Fruit fly (Drosophila melanogaster): ENCODE measurements around the gene CG42818.

The CG42818 gene

dm6 chr2L:16251598-16252131 lies 9.9 kb downstream of the CG42818 start, which contains the start of gene CG46309 (continued):
- no peak for TF ChIP-seq dati (GFP tag; IDR thresholded peaks at IDR 0.05)
- no peak for TF ChIP-seq CG1233 (GFP tag; optimal IDR thresholded peaks at IDR 0.05)
- TF ChIP-seq NK7.1 (GFP tag; optimal IDR thresholded peaks at IDR 0.05), result no peak
- peak; percentile 36 for TF ChIP-seq CG10267 (tag; optimal IDR thresholded peaks at IDR 0.05)
- TF ChIP-seq CG10431 (GFP tag; optimal IDR thresholded peaks at IDR 0.05), result no peak
- peak; percentile 89; the same call in 2 of the 3 replicates for TF ChIP-seq hb (GFP tag; IDR thresholded peaks at IDR 0.05; ENCODE audit: partially characterized antibody)
- peak; percentile 60 for TF ChIP-seq CG15479 (GFP tag; optimal IDR thresholded peaks at IDR 0.05)
- TF ChIP-seq fd96Cb (tag; optimal IDR thresholded peaks at IDR 0.05), result no peak
- TF ChIP-seq chm (GFP tag; IDR thresholded peaks at IDR 0.05), result no peak
- TF ChIP-seq NC2α (GFP tag; optimal IDR thresholded peaks at IDR 0.05), result no peak
- no peak for TF ChIP-seq fd102C (GFP tag; optimal IDR thresholded peaks at IDR 0.05)
- TF ChIP-seq Myb (GFP tag; optimal IDR thresholded peaks at IDR 0.05), result peak; percentile 73
- TF ChIP-seq D19A (tag; optimal IDR thresholded peaks at IDR 0.05), result no peak
- no peak for TF ChIP-seq abd-A (tag; optimal IDR thresholded peaks at IDR 0.05)
- TF ChIP-seq Scr (GFP tag; IDR thresholded peaks at IDR 0.05; ENCODE audit: partially characterized antibody), result peak; percentile 89
- TF ChIP-seq wdn (GFP tag; IDR thresholded peaks at IDR 0.05), result no peak
- peak; percentile 85 for TF ChIP-seq sens (GFP tag)
- no peak for TF ChIP-seq Deaf1 (tag; optimal IDR thresholded peaks at IDR 0.05)
- no peak for TF ChIP-seq dan (GFP tag; IDR thresholded peaks at IDR 0.05)
- no peak for TF ChIP-seq CG3847 (GFP tag; IDR thresholded peaks at IDR 0.05)
- TF ChIP-seq MESR4 (GFP tag; optimal IDR thresholded peaks at IDR 0.05), result no peak
- no peak for TF ChIP-seq Mrtf (GFP tag; IDR thresholded peaks at IDR 0.05)
- no peak for TF ChIP-seq fru (optimal IDR thresholded peaks at IDR 0.05)
- TF ChIP-seq CG31388 (GFP tag; optimal IDR thresholded peaks at IDR 0.05), result no peak
- no peak for TF ChIP-seq danr (GFP tag; IDR thresholded peaks at IDR 0.05)
- no peak for TF ChIP-seq ci (GFP tag; IDR thresholded peaks at IDR 0.05)
- peak; percentile 9 for TF ChIP-seq CG6254 (GFP tag; optimal IDR thresholded peaks at IDR 0.05)
- TF ChIP-seq trem (tag; optimal IDR thresholded peaks at IDR 0.05), result no peak
- TF ChIP-seq knrl (GFP tag; IDR thresholded peaks at IDR 0.05; ENCODE audit: partially characterized antibody), result no peak; the same call in 2 of the 3 replicates
- TF ChIP-seq NfI (GFP tag; optimal IDR thresholded peaks at IDR 0.05), result no peak
- peak; percentile 25 for TF ChIP-seq Ssrp (tag; optimal IDR thresholded peaks at IDR 0.05)
- no peak for TF ChIP-seq CG7987 (GFP tag; optimal IDR thresholded peaks at IDR 0.05)
- TF ChIP-seq Aef1 (GFP tag; IDR thresholded peaks at IDR 0.05), result no peak
- TF ChIP-seq scrt (GFP tag; optimal IDR thresholded peaks at IDR 0.05), result no peak
- no peak for TF ChIP-seq CG1832 (GFP tag; optimal IDR thresholded peaks at IDR 0.05)
- no peak for TF ChIP-seq CG10959 (GFP tag; IDR thresholded peaks at IDR 0.05)
- no peak for TF ChIP-seq sr (GFP tag; IDR thresholded peaks at IDR 0.05)
- peak; percentile 5 for TF ChIP-seq zf30C (GFP tag; optimal IDR thresholded peaks at IDR 0.05)
- no peak for TF ChIP-seq CG9932 (GFP tag; IDR thresholded peaks at IDR 0.05)
- TF ChIP-seq Taf1 (GFP tag; IDR thresholded peaks at IDR 0.05), result peak; percentile 30; the same call in 1 of the 2 replicates
- peak; percentile 72 for TF ChIP-seq CrebB (tag; optimal IDR thresholded peaks at IDR 0.05)
- no peak for TF ChIP-seq CG3407 (GFP tag; optimal IDR thresholded peaks at IDR 0.05)
- peak; percentile 98 for TF ChIP-seq ato (GFP tag; IDR thresholded peaks at IDR 0.05; ENCODE audit: partially characterized antibody)
- TF ChIP-seq mam (GFP tag; optimal IDR thresholded peaks at IDR 0.05), result peak; percentile 44
- TF ChIP-seq CG12659 (GFP tag; optimal IDR thresholded peaks at IDR 0.05), result peak; percentile 33
- no peak for TF ChIP-seq hbn (GFP tag; IDR thresholded peaks at IDR 0.05; ENCODE audit: partially characterized antibody)
- no peak for TF ChIP-seq twi (tag; optimal IDR thresholded peaks at IDR 0.05)
- TF ChIP-seq Dek (tag; optimal IDR thresholded peaks at IDR 0.05), result no peak
- peak; percentile 35 for TF ChIP-seq ind (GFP tag; optimal IDR thresholded peaks at IDR 0.05)
- peak; percentile 41 for TF ChIP-seq BEAF-32 (GFP tag; optimal IDR thresholded peaks at IDR 0.05)
- TF ChIP-seq CG17186 (GFP tag; optimal IDR thresholded peaks at IDR 0.05), result no peak
